Worm (Caenorhabditis elegans) whole organism, L4/young adult: ENCODE data around the gene gpa-1.

Source experiments
- W03F9.2 ChIP-seq: fragments of 150-350 bp; optimal IDR thresholded peaks from 2 replicates; lab custom pipeline; 2014; ENCODE audit warnings: missing biosample characterization, missing genetic modification characterization
- dao-5 ChIP-seq: sonication (generic microtip); optimal IDR thresholded peaks from 2 replicates; lab custom pipeline; 2016; ENCODE audit warnings: missing genotype, missing genetic modification characterization, moderate library complexity, missing compliant biosample characterization
- him-1 ChIP-seq: sonication (generic microtip); optimal IDR thresholded peaks from 2 replicates; lab custom pipeline; 2016; ENCODE audit warnings: missing genotype, missing genetic modification reagents, missing genetic modification characterization, missing compliant biosample characterization

The gpa-1 gene

ce11 chrV:11161791-11162190 is 15.7 kb downstream of the gpa-1 start, which contains the start of gene srg-41:
TSS of gene srg-41 (minus strand) at chrV:11161891.
- TF ChIP-seq W03F9.2 (no peak), him-1 (no peak), dao-5 (no peak)

- TF ChIP-seq dao-5 (no peak), him-1 (no peak), W03F9.2 (no peak)
These were observed 19.5 kb downstream of the gpa-1 start, which contains the start of gene srg-42 for ce11 chrV:11157947-11158346. TSS of gene srg-42 (minus strand) at chrV:11158047.

ce11 chrV:11156589-11156988 is 20.9 kb downstream of the gpa-1 start:
- TF ChIP-seq dao-5 (no peak), W03F9.2 (no peak), him-1 (no peak)

ce11 chrV:11155553-11155952 is 21.9 kb downstream of the gpa-1 start, which contains the start of gene srg-38:
TSS of gene srg-38 (minus strand) at chrV:11155653.
- TF ChIP-seq dao-5: no peak

- TF ChIP-seq dao-5: no peak
- TF ChIP-seq W03F9.2: no peak
These were observed 25.1 kb downstream of the gpa-1 start, which contains the start of gene srg-39 for ce11 chrV:11152333-11152732. TSS of gene srg-39 (minus strand) at chrV:11152433.

ce11 chrV:11149405-11149804 is 28.1 kb downstream of the gpa-1 start, which contains the start of gene T19C4.1:
TSS of gene T19C4.1 (plus strand) at chrV:11149705.
- TF ChIP-seq dao-5 (no peak), him-1 (no peak), W03F9.2 (no peak)

ce11 chrV:11148971-11149370 is 28.5 kb downstream of the gpa-1 start:
- TF ChIP-seq him-1 (no peak), dao-5 (no peak), W03F9.2 (no peak)

ce11 chrV:11147780-11148144 is 29.7 kb downstream of the gpa-1 start:
- TF ChIP-seq W03F9.2 (no peak), dao-5 (no peak), him-1 (no peak)

- TF ChIP-seq him-1 (no peak), dao-5 (no peak), W03F9.2 (no peak)
These were observed 30.3 kb downstream of the gpa-1 start, which contains the start of the genes T19C4.24 and nlp-33 for ce11 chrV:11146958-11147779. TSS of gene T19C4.24 (minus strand) at chrV:11147008. TSS of gene nlp-33 (plus strand) at chrV:11147346.

ce11 chrV:11144694-11145093 is 32.8 kb downstream of the gpa-1 start, which contains the start of gene C06H2.7:
TSS of gene C06H2.7 (minus strand) at chrV:11144794.
- TF ChIP-seq dao-5 (no peak), him-1 (no peak), W03F9.2 (no peak)

ce11 chrV:11141179-11141578 is 36.3 kb downstream of the gpa-1 start, which contains the start of gene folt-1:
TSS of gene folt-1 (plus strand) at chrV:11141479.
- TF ChIP-seq him-1 (no peak), dao-5 (no peak), W03F9.2 (no peak)

ce11 chrV:11140326-11140725 is 37.2 kb downstream of the gpa-1 start:
- TF ChIP-seq him-1 (no peak), dao-5 (no peak), W03F9.2 (no peak)

- TF ChIP-seq him-1 (no peak), dao-5 (no peak), W03F9.2 (no peak)
These were observed 43.2 kb downstream of the gpa-1 start, which contains the start of gene glb-3 for ce11 chrV:11134296-11134695. TSS of gene glb-3 (plus strand) at chrV:11134596.

- no peak for TF ChIP-seq W03F9.2
- TF ChIP-seq him-1: no peak
- TF ChIP-seq dao-5: no peak
These were observed 44.0 kb downstream of the gpa-1 start for ce11 chrV:11133516-11133915.

ce11 chrV:11131801-11132200 is 45.7 kb downstream of the gpa-1 start:
- TF ChIP-seq W03F9.2: no peak

- TF ChIP-seq dao-5 (no peak), him-1 (no peak), W03F9.2 (no peak)
These were observed 50.3 kb downstream of the gpa-1 start, which contains the start of gene jmjd-5 for ce11 chrV:11127197-11127596. TSS of gene jmjd-5 (plus strand) at chrV:11127497.
